Worm (Caenorhabditis elegans) whole organism, L1 larva: Measurements from ENCODE around the gene smi-1.

ENCODE experiments used
- C16A3.4 ChIP-seq: fragments of 150-350 bp; optimal IDR thresholded peaks from 2 replicates; lab custom pipeline; 2014; ENCODE audit warnings: missing biosample characterization, missing genetic modification characterization
- C34B4.2 ChIP-seq: sonication (generic microtip); optimal IDR thresholded peaks from 2 replicates; lab custom pipeline; 2017; ENCODE audit warnings: mild to moderate bottlenecking, missing genetic modification characterization, missing compliant biosample characterization
- Y116A8C.19 ChIP-seq: sonication (generic microtip); optimal IDR thresholded peaks from 2 replicates; lab custom pipeline; 2016; ENCODE audit warnings: missing compliant biosample characterization, missing genetic modification characterization, borderline replicate concordance
- aha-1 ChIP-seq: fragments of 150-350 bp; optimal IDR thresholded peaks from 2 replicates; lab custom pipeline; 2014; ENCODE audit warnings: missing biosample characterization, missing genetic modification characterization
- ama-1 ChIP-seq: fragments of 150-350 bp; optimal IDR thresholded peaks from 2 replicates; lab custom pipeline; 2014
- blmp-1 ChIP-seq: fragments of 150-350 bp; optimal IDR thresholded peaks from 2 replicates; lab custom pipeline; 2014; ENCODE audit warnings: missing biosample characterization, missing genetic modification characterization
- ceh-63 ChIP-seq: fragments of 200-800 bp; sonication (Bioruptor generic); optimal IDR thresholded peaks from 2 replicates; lab custom pipeline; 2018; ENCODE audit warnings: mild to moderate bottlenecking, missing genetic modification characterization, missing compliant biosample characterization
- ceh-82 ChIP-seq, 3 experiments: fragments of 150-350 bp in 1 of 3; sonication (generic microtip) in 2 of 3; optimal IDR thresholded peaks; 2 replicates each; lab custom pipeline; 2014 to 2017; ENCODE audit warnings: missing biosample characterization in 3 of 3, missing genetic modification characterization in 3 of 3
- ceh-88 ChIP-seq: fragments of 200-800 bp; sonication (Bioruptor generic); IDR thresholded peaks from 2 replicates; pipeline ENCODE4 v1.3.6; 2022; ENCODE audit warnings: missing genetic modification characterization, missing compliant biosample characterization
- ceh-90 ChIP-seq: sonication (generic microtip); optimal IDR thresholded peaks from 2 replicates; lab custom pipeline; 2016; ENCODE audit warnings: missing genetic modification characterization, missing compliant biosample characterization
- ces-1 ChIP-seq: fragments of 150-350 bp; optimal IDR thresholded peaks from 2 replicates; lab custom pipeline; 2014; ENCODE audit warnings: missing biosample characterization, missing genetic modification reagents, missing genetic modification characterization
- dpl-1 ChIP-seq, 3 experiments: fragments of 150-350 bp in 2 of 3; sonication (generic microtip) in 1 of 3; optimal IDR thresholded peaks; 2 replicates each; lab custom pipeline; 2014 to 2017; ENCODE audit warnings: missing biosample characterization in 3 of 3, missing genetic modification characterization in 3 of 3, missing genetic modification reagents in 3 of 3
- dsc-1 ChIP-seq: sonication (generic microtip); optimal IDR thresholded peaks from 2 replicates; lab custom pipeline; 2016; ENCODE audit warnings: mild to moderate bottlenecking, missing genetic modification characterization, missing compliant biosample characterization
- egl-13 ChIP-seq: sonication (generic microtip); optimal IDR thresholded peaks from 2 replicates; lab custom pipeline; 2016; ENCODE audit warnings: missing genotype, missing genetic modification reagents, missing genetic modification characterization, missing compliant biosample characterization
- fkh-10 ChIP-seq: sonication (generic microtip); optimal IDR thresholded peaks from 2 replicates; lab custom pipeline; 2017; ENCODE audit warnings: missing biosample characterization, missing genetic modification reagents, missing genetic modification characterization
- fkh-4 ChIP-seq: sonication (generic microtip); optimal IDR thresholded peaks from 2 replicates; lab custom pipeline; 2016; ENCODE audit warnings: missing compliant biosample characterization, missing genetic modification characterization, borderline replicate concordance
- grh-1 ChIP-seq: fragments of 200-800 bp; sonication (Bioruptor generic); IDR thresholded peaks from 2 replicates; pipeline ENCODE4 v1.3.6; 2022; ENCODE audit warnings: missing genetic modification reagents, missing genetic modification characterization, missing compliant biosample characterization
- hlh-17 ChIP-seq: fragments of 200-800 bp; sonication (Bioruptor generic); optimal IDR thresholded peaks from 2 replicates; lab custom pipeline; 2018; ENCODE audit warnings: missing genetic modification characterization, mild to moderate bottlenecking, missing compliant biosample characterization, moderate library complexity, borderline replicate concordance
- hlh-4 ChIP-seq: sonication (generic microtip); optimal IDR thresholded peaks from 2 replicates; lab custom pipeline; 2016; ENCODE audit warnings: mild to moderate bottlenecking, missing genetic modification characterization, missing compliant biosample characterization
- irx-1 ChIP-seq: sonication (generic microtip); optimal IDR thresholded peaks from 2 replicates; lab custom pipeline; 2016; ENCODE audit warnings: missing genetic modification characterization, missing compliant biosample characterization
- jun-1 ChIP-seq: fragments of 150-350 bp; optimal IDR thresholded peaks from 2 replicates; lab custom pipeline; 2014; ENCODE audit warnings: missing biosample characterization, missing genetic modification reagents, missing genetic modification characterization
- lin-13 ChIP-seq: fragments of 150-350 bp; optimal IDR thresholded peaks from 2 replicates; lab custom pipeline; 2014; ENCODE audit warnings: missing biosample characterization, missing genetic modification reagents, missing genetic modification characterization
- lin-15B ChIP-seq: fragments of 150-350 bp; sonication (generic microtip); optimal IDR thresholded peaks from 3 replicates; lab custom pipeline; 2014; ENCODE audit warnings: missing biosample characterization, missing genetic modification characterization
- lin-39 ChIP-seq: fragments of 150-350 bp; optimal IDR thresholded peaks from 2 replicates; lab custom pipeline; 2014; ENCODE audit warnings: missing biosample characterization, missing genetic modification reagents, missing genetic modification characterization
- lir-3 ChIP-seq: sonication (generic microtip); optimal IDR thresholded peaks from 2 replicates; lab custom pipeline; 2016; ENCODE audit warnings: mild to moderate bottlenecking, missing genetic modification characterization, moderate library complexity, missing compliant biosample characterization; ENCODE audit not compliant: poor library complexity
- lsy-2 ChIP-seq, 2 experiments: fragments of 150-350 bp; optimal IDR thresholded peaks; 2 replicates each; lab custom pipeline; 2014; ENCODE audit warnings: missing biosample characterization in 2 of 2, missing genetic modification characterization in 2 of 2
- mdl-1 ChIP-seq, 2 experiments: fragments of 150-350 bp; optimal IDR thresholded peaks; 2 replicates each; lab custom pipeline; 2014 to 2017; ENCODE audit warnings: missing biosample characterization in 2 of 2, missing genetic modification characterization in 2 of 2, inconsistent platforms in 1 of 2
- mef-2 ChIP-seq: fragments of 150-350 bp; optimal IDR thresholded peaks from 2 replicates; lab custom pipeline; 2014; ENCODE audit warnings: missing biosample characterization, missing genetic modification characterization
- mep-1 ChIP-seq: fragments of 150-350 bp; optimal IDR thresholded peaks from 2 replicates; lab custom pipeline; 2014; ENCODE audit warnings: missing biosample characterization, missing genetic modification characterization
- nhr-11 ChIP-seq: fragments of 150-350 bp; optimal IDR thresholded peaks from 2 replicates; lab custom pipeline; 2014; ENCODE audit warnings: missing biosample characterization, missing genetic modification characterization
- nhr-19 ChIP-seq: fragments of 200-800 bp; sonication (Bioruptor generic); conservative IDR thresholded peaks from 2 replicates; pipeline ENCODE4 v1.3.6; 2022; ENCODE audit warnings: missing genetic modification characterization, missing compliant biosample characterization
- nhr-20 ChIP-seq: sonication (generic microtip); optimal IDR thresholded peaks from 2 replicates; lab custom pipeline; 2016; ENCODE audit warnings: mild to moderate bottlenecking, missing genetic modification characterization, missing compliant biosample characterization
- nhr-237 ChIP-seq: fragments of 150-350 bp; optimal IDR thresholded peaks from 2 replicates; lab custom pipeline; 2014; ENCODE audit warnings: missing biosample characterization, missing genetic modification characterization
- nhr-47 ChIP-seq: sonication (generic microtip); optimal IDR thresholded peaks from 2 replicates; lab custom pipeline; 2016; ENCODE audit warnings: mild to moderate bottlenecking, missing genetic modification characterization, moderate library complexity, missing compliant biosample characterization
- nhr-71 ChIP-seq: sonication (generic microtip); optimal IDR thresholded peaks from 2 replicates; lab custom pipeline; 2016; ENCODE audit warnings: mild to moderate bottlenecking, missing genetic modification characterization, moderate library complexity, missing compliant biosample characterization
- nhr-76 ChIP-seq: sonication (generic microtip); optimal IDR thresholded peaks from 2 replicates; lab custom pipeline; 2017; ENCODE audit warnings: missing biosample characterization, missing genetic modification characterization
- nhr-84 ChIP-seq: sonication (generic microtip); optimal IDR thresholded peaks from 2 replicates; lab custom pipeline; 2017; ENCODE audit warnings: missing biosample characterization, missing genetic modification characterization
- nhr-90 ChIP-seq: sonication (generic microtip); optimal IDR thresholded peaks from 2 replicates; lab custom pipeline; 2016; ENCODE audit warnings: mild to moderate bottlenecking, missing genetic modification characterization, missing compliant biosample characterization; ENCODE audit not compliant: poor library complexity
- pag-3 ChIP-seq: sonication (generic microtip); optimal IDR thresholded peaks from 2 replicates; lab custom pipeline; 2017; ENCODE audit warnings: missing genetic modification characterization, mild to moderate bottlenecking, missing compliant biosample characterization, antibody characterized with exemption, borderline replicate concordance; ENCODE audit not compliant: insufficient read depth
- skn-1 ChIP-seq: fragments of 150-350 bp; optimal IDR thresholded peaks from 2 replicates; lab custom pipeline; 2014; ENCODE audit warnings: missing biosample characterization, missing genetic modification characterization
- snpc-4 ChIP-seq: fragments of 150-350 bp; optimal IDR thresholded peaks from 2 replicates; lab custom pipeline; 2014; ENCODE audit warnings: missing biosample characterization, missing genetic modification characterization
- snu-23 ChIP-seq: sonication (generic microtip); optimal IDR thresholded peaks from 2 replicates; lab custom pipeline; 2016; ENCODE audit warnings: missing genetic modification characterization, missing compliant biosample characterization
- swsn-7 ChIP-seq: sonication (generic microtip); optimal IDR thresholded peaks from 2 replicates; lab custom pipeline; 2016; ENCODE audit warnings: missing genetic modification characterization, missing compliant biosample characterization
- tbx-2 ChIP-seq: sonication (generic microtip); optimal IDR thresholded peaks from 2 replicates; lab custom pipeline; 2016; ENCODE audit warnings: missing genetic modification characterization, missing compliant biosample characterization
- unc-30 ChIP-seq: sonication (generic microtip); optimal IDR thresholded peaks from 2 replicates; lab custom pipeline; 2017; ENCODE audit warnings: missing biosample characterization, missing genetic modification characterization
- vab-15 ChIP-seq: sonication (generic microtip); optimal IDR thresholded peaks from 2 replicates; lab custom pipeline; 2017; ENCODE audit warnings: missing genotype, mild to moderate bottlenecking, missing genetic modification characterization, missing compliant biosample characterization
- xbp-1 ChIP-seq: sonication (generic microtip); optimal IDR thresholded peaks from 2 replicates; lab custom pipeline; 2016; ENCODE audit warnings: missing genetic modification characterization, missing compliant biosample characterization
- zag-1 ChIP-seq: fragments of 150-350 bp; optimal IDR thresholded peaks from 2 replicates; lab custom pipeline; 2014; ENCODE audit warnings: missing biosample characterization, missing genetic modification characterization
- ztf-4 ChIP-seq: fragments of 150-350 bp; optimal IDR thresholded peaks from 2 replicates; lab custom pipeline; 2014; ENCODE audit warnings: missing biosample characterization, missing genetic modification characterization

smi-1 gene

DNA sequence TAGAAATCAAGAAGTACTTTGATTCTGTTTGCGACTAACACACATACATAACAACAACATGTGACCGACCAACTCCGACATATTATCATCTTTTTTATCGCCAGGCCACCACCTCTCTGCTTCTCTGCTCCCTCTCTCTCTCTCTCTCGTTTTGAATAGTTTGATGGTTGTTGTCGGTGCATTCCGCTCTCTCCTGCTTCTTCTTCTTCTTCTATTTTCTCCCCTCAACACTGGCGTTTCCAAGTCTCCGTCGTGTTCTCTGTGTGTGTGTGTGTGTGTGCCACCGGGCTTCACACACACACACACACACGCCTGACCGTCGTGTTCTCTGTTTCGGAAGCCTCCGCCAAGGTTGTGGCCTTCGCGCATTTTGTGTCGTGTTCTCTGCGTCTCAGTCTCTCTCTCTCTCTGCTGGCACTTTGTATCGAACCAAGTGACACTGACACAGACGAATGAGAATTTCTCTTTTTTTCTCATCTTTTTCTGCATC, 46.9 kb downstream of the smi-1 start (continued):
- TF ChIP-seq egl-13 (tag; lab: Kevin White, UChicago) = peak; percentile 99
- no peak for TF ChIP-seq nhr-84
- peak; percentile 91 for TF ChIP-seq ceh-88
- TF ChIP-seq nhr-76 = no peak
- no peak for TF ChIP-seq unc-30
- TF ChIP-seq jun-1 (tag; lab: Kevin White, UChicago) = peak; percentile 97
- peak; percentile 40 for TF ChIP-seq lin-15B (tag; lab: Kevin White, UChicago)
- peak; percentile 71 for TF ChIP-seq vab-15
- peak; percentile 70 for TF ChIP-seq fkh-4
- TF ChIP-seq lin-39 (tag; lab: Kevin White, UChicago) = peak; percentile 89
- peak; percentile 99 for TF ChIP-seq nhr-47 (tag; lab: Kevin White, UChicago)
- TF ChIP-seq ceh-82 (tag; optimal IDR thresholded peaks at IDR 0.05; lab: Kevin White, UChicago) = peak; percentile 87 to 91 (median 91)
- peak; percentile 88 for TF ChIP-seq lir-3 (tag; lab: Kevin White, UChicago)
- TF ChIP-seq ceh-63 (GFP tag; lab: Kevin White, UChicago) = no peak
- TF ChIP-seq nhr-11 (tag; lab: Kevin White, UChicago) = peak; percentile 95
- no peak for TF ChIP-seq ceh-90 (tag; lab: Kevin White, UChicago)
- peak; percentile 96 for TF ChIP-seq blmp-1 (tag; lab: Kevin White, UChicago)
- TF ChIP-seq mef-2 = peak; percentile 93
- TF ChIP-seq fkh-10 (GFP tag; lab: Kevin White, UChicago) = peak; percentile 94
- TF ChIP-seq xbp-1 (tag; lab: Kevin White, UChicago) = peak; percentile 94
- peak; percentile 85 for TF ChIP-seq C16A3.4
- peak; percentile 97 for TF ChIP-seq nhr-90
- TF ChIP-seq pag-3 = no peak
- peak; percentile 100 for TF ChIP-seq nhr-20
- TF ChIP-seq zag-1 (tag; lab: Kevin White, UChicago) = peak; percentile 84
- peak; percentile 86 for TF ChIP-seq skn-1
- peak; percentile 99 for TF ChIP-seq irx-1 (tag; lab: Kevin White, UChicago)
- peak; percentile 78 for TF ChIP-seq snpc-4 (tag; lab: Kevin White, UChicago)
- peak; percentile 98 for TF ChIP-seq snu-23 (GFP tag; lab: Kevin White, UChicago)
- peak; percentile 86 for TF ChIP-seq lin-13 (GFP tag; lab: Kevin White, UChicago)
- TF ChIP-seq tbx-2 = peak; percentile 99
- TF ChIP-seq mdl-1 (tag; optimal IDR thresholded peaks at IDR 0.05; lab: Kevin White, UChicago) = peak; percentile 75 to 96
- TF ChIP-seq, all 84 proteins: peak for 71

DNA sequence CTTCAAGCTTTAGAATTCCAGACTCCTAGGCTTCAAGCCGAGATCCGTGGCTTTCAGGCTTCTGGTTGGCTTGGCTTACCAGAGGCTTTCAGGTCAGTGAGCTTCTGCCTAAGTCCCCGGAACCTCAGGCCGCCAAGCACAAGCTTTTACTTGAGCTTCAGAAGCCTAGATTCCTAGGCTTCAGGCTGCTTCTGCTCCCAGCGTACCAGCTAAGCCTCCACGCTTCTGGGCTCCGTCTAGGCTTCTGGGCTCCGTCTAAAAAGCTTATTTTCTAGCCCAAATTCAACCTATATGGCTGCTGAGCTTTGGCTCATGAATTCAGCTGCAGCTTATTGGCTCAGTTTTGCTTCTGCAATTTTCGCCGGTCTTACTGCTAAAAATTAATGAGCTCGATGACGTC, 47.6 kb downstream of the smi-1 start:
- TF ChIP-seq C34B4.2 (tag; lab: Kevin White, UChicago) (no peak), swsn-7 (tag; lab: Kevin White, UChicago) (no peak), ama-1 (lab: Kevin White, UChicago) (no peak), grh-1 (GFP tag; lab: Robert Waterston, UW) (no peak), ceh-88 (no peak), nhr-20 (no peak), nhr-71 (tag; lab: Kevin White, UChicago) (no peak), ztf-4 (no peak), mep-1 (tag; lab: Kevin White, UChicago) (no peak), dpl-1 (GFP tag; optimal IDR thresholded peaks at IDR 0.05; lab: Kevin White, UChicago) (no peak), C16A3.4 (no peak), hlh-17 (GFP tag; lab: Kevin White, UChicago) (no peak)

DNA sequence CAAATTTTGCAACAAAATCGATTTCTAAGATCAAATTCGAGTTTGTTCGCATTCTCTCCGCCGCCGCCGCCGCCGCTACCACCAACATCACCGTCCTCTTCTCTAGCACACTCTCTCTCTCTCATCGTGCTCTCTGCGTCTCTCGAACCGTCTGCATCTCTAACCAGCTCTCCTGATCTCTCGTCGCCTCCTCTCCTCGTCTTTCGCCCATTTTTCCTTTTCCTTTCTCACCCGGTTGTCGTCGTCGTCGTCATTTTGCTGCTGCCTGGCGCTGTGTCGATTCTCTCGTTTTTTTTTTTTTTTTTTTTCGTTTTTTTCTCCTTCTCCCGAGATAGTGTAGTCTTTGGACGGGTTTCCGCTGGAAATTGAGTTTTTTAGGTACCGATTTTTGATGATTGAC, 48.3 kb downstream of the smi-1 start:
- TF ChIP-seq lsy-2 (tag; optimal IDR thresholded peaks at IDR 0.05; lab: Kevin White, UChicago) (peak; percentile 83 to 90), nhr-47 (tag; lab: Kevin White, UChicago) (peak; percentile 98), jun-1 (tag; lab: Kevin White, UChicago) (peak; percentile 97), ces-1 (GFP tag; lab: Kevin White, UChicago) (no peak), ama-1 (lab: Kevin White, UChicago) (peak; percentile 55), aha-1 (tag; lab: Kevin White, UChicago) (peak; percentile 70), nhr-19 (GFP tag; lab: Robert Waterston, UW) (peak; percentile 97), nhr-237 (tag; lab: Kevin White, UChicago) (peak; percentile 48), Y116A8C.19 (no peak), blmp-1 (tag; lab: Kevin White, UChicago) (peak; percentile 96), mdl-1 (tag; optimal IDR thresholded peaks at IDR 0.05; lab: Kevin White, UChicago) (peak in 1 of 2 experiments; percentile 95), nhr-11 (tag; lab: Kevin White, UChicago) (peak; percentile 83), nhr-76 (peak; percentile 49), snu-23 (GFP tag; lab: Kevin White, UChicago) (peak; percentile 92), vab-15 (no peak), egl-13 (tag; lab: Kevin White, UChicago) (peak; percentile 87), tbx-2 (peak; percentile 98), nhr-90 (peak; percentile 96), dsc-1 (peak; percentile 83), hlh-4 (tag; lab: Kevin White, UChicago) (no peak), nhr-84 (no peak), ztf-4 (peak; percentile 80)
